Worm (Caenorhabditis elegans) whole organism, early embryonic: Measurements from ENCODE around the gene srh-172.

Experiments
- aly-1 ChIP-seq: sonication (generic microtip); optimal IDR thresholded peaks from 2 replicates; lab custom pipeline; 2016; ENCODE audit warnings: missing genetic modification characterization, missing compliant biosample characterization
- ama-1 ChIP-seq: fragments of 150-350 bp; optimal IDR thresholded peaks from 2 replicates; lab custom pipeline; 2014
- ets-7 ChIP-seq: sonication (generic microtip); optimal IDR thresholded peaks from 2 replicates; lab custom pipeline; 2016; ENCODE audit warnings: missing genotype, missing genetic modification characterization, missing compliant biosample characterization
- flt-1 ChIP-seq: fragments of 200-800 bp; sonication (Bioruptor generic); IDR thresholded peaks from 2 replicates; pipeline ENCODE4 v1.3.6; 2022; ENCODE audit warnings: missing genetic modification characterization, missing compliant biosample characterization
- hmbx-1 ChIP-seq: sonication (generic microtip); optimal IDR thresholded peaks from 2 replicates; lab custom pipeline; 2016; ENCODE audit warnings: mild to moderate bottlenecking, missing genetic modification characterization, missing compliant biosample characterization
- hnd-1 ChIP-seq: sonication (generic microtip); optimal IDR thresholded peaks from 2 replicates; lab custom pipeline; 2016; ENCODE audit warnings: missing genetic modification characterization, missing compliant biosample characterization
- pes-1 ChIP-seq: fragments of 200-800 bp; sonication (Bioruptor generic); IDR thresholded peaks from 2 replicates; pipeline ENCODE4 v1.3.6; 2022; ENCODE audit warnings: missing genetic modification reagents, missing genetic modification characterization, missing compliant biosample characterization
- scrt-1 ChIP-seq: fragments of 200-800 bp; sonication (Bioruptor generic); IDR thresholded peaks from 2 replicates; pipeline ENCODE4 v1.3.6; 2022; ENCODE audit warnings: missing genetic modification characterization, missing compliant biosample characterization
- sea-1 ChIP-seq: fragments of 200-800 bp; sonication (Bioruptor generic); conservative IDR thresholded peaks from 2 replicates; pipeline ENCODE4 v1.3.6; 2022; ENCODE audit warnings: missing genetic modification characterization, missing compliant biosample characterization
- tbx-11 ChIP-seq: fragments of 200-800 bp; sonication (Bioruptor generic); IDR thresholded peaks from 2 replicates; pipeline ENCODE4 v1.3.6; 2022; ENCODE audit warnings: missing genetic modification characterization, missing compliant biosample characterization
- tbx-37 ChIP-seq: fragments of 200-800 bp; sonication (Bioruptor generic); conservative IDR thresholded peaks from 2 replicates; pipeline ENCODE4 v1.3.6; 2022; ENCODE audit warnings: missing genetic modification reagents, missing genetic modification characterization, missing compliant biosample characterization

DNA sequence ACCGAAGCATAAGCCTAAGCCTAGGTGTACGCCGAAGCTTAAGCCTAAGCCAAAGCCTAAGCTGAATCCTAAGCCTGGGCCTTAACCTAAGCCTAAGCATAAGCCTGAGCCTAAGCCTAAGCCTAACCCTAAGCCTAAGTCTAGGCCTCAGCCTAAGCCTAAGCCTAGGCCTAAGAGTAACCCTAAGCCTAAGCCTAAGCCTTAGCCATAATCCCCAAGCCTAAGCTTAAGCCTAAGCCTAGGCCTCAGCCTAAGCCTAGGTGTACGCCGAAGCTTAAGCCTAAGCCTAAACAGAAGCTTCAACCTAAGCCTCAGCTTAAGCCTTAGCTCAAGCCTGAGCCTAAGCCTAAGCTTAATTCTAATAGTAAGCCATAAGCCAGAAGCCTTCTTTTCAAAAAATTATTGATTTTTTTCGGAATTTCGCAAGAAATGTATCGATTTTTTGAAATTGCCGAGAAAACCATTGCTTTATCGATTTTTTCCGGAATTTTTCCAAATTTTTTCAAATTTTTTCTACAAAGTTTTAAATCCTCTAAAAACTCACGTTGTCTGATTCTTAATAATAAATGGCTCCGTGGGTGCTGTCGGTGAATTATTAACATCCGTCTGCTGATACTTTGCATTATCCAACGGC, 39.5 kb downstream of the srh-172 start:
- TF ChIP-seq ama-1 (lab: Kevin White, UChicago), result peak; percentile 13
- no peak for TF ChIP-seq hmbx-1
- no peak for TF ChIP-seq sea-1 (GFP tag; lab: Robert Waterston, UW)
- no peak for TF ChIP-seq tbx-11 (GFP tag; lab: Robert Waterston, UW)
- no peak for TF ChIP-seq tbx-37 (GFP tag; lab: Robert Waterston, UW)
- no peak for TF ChIP-seq hnd-1 (tag; lab: Kevin White, UChicago)
- TF ChIP-seq ets-7 (tag; lab: Kevin White, UChicago), result no peak
- no peak for TF ChIP-seq scrt-1 (GFP tag; lab: Robert Waterston, UW)
- TF ChIP-seq pes-1 (GFP tag; lab: Robert Waterston, UW), result no peak
- TF ChIP-seq aly-1 (tag; lab: Kevin White, UChicago), result no peak
- TF ChIP-seq flt-1 (GFP tag; lab: Robert Waterston, UW), result no peak
